Fruit fly (Drosophila melanogaster) whole organism, embryonic: ENCODE measurements around the gene CkIIalpha-i3.

Experiments used
- Asciz ChIP-seq: fragments of 200-800 bp; sonication (Bioruptor generic); optimal IDR thresholded peaks from 2 replicates; lab custom pipeline; 2017; ENCODE audit warnings: missing biosample characterization, mild to moderate bottlenecking, missing genetic modification characterization, missing genetic modification reagents
- Awh ChIP-seq: fragments of 200-800 bp; sonication (Bioruptor generic); IDR thresholded peaks from 2 replicates; pipeline ENCODE4, ENCODE4 v1.3.6; 2022; ENCODE audit warnings: missing biosample characterization, missing genetic modification characterization
- CG11247 ChIP-seq: fragments of 200-800 bp; sonication (Bioruptor generic); IDR thresholded peaks from 2 replicates; pipeline ENCODE4 v1.3.6; 2022; ENCODE audit warnings: missing biosample characterization, missing genetic modification characterization
- CG11456 ChIP-seq: fragments of 200-800 bp; sonication (Bioruptor generic); IDR thresholded peaks from 3 replicates; pipeline ENCODE4 v1.3.6; 2022; ENCODE audit warnings: missing biosample characterization, missing genetic modification characterization
- CG14441 ChIP-seq: fragments of 200-800 bp; sonication (Bioruptor generic); IDR thresholded peaks from 2 replicates; pipeline ENCODE4 v1.3.6; 2022; ENCODE audit warnings: missing biosample characterization, missing genetic modification characterization
- CG15073 ChIP-seq: fragments of 200-800 bp; sonication (Bioruptor generic); optimal IDR thresholded peaks from 2 replicates; lab custom pipeline; 2016; ENCODE audit warnings: missing biosample characterization, missing genetic modification characterization
- CG1647 ChIP-seq: fragments of 200-800 bp; sonication (Bioruptor generic); optimal IDR thresholded peaks from 3 replicates; lab custom pipeline; 2016; ENCODE audit warnings: missing biosample characterization, missing genetic modification characterization
- CG2202 ChIP-seq: fragments of 200-800 bp; sonication (Bioruptor generic); optimal IDR thresholded peaks from 2 replicates; lab custom pipeline; 2018; ENCODE audit warnings: missing biosample characterization, mild to moderate bottlenecking, missing genetic modification characterization
- CG30020 ChIP-seq: fragments of 200-800 bp; optimal IDR thresholded peaks from 2 replicates; lab custom pipeline; 2019; ENCODE audit warnings: missing biosample characterization, mild to moderate bottlenecking, missing genetic modification characterization, moderate library complexity
- CG3163 ChIP-seq: fragments of 200-800 bp; sonication (Bioruptor generic); optimal IDR thresholded peaks from 3 replicates; lab custom pipeline; 2016; ENCODE audit warnings: missing biosample characterization, missing genetic modification characterization
- CG4707 ChIP-seq: fragments of 200-800 bp; sonication (Bioruptor generic); optimal IDR thresholded peaks from 2 replicates; lab custom pipeline; 2018; ENCODE audit warnings: missing biosample characterization, mild to moderate bottlenecking, missing genetic modification characterization, moderate library complexity
- CG4820 ChIP-seq: fragments of 200-800 bp; sonication (Bioruptor generic); optimal IDR thresholded peaks from 3 replicates; lab custom pipeline; 2016; ENCODE audit warnings: missing biosample characterization, missing genetic modification characterization
- CG7556 ChIP-seq: fragments of 200-800 bp; sonication (Bioruptor generic); optimal IDR thresholded peaks from 2 replicates; lab custom pipeline; 2017; ENCODE audit warnings: missing biosample characterization, mild to moderate bottlenecking, missing genetic modification characterization
- CG7745 ChIP-seq: fragments of 200-800 bp; sonication (Bioruptor generic); optimal IDR thresholded peaks from 2 replicates; lab custom pipeline; 2018; ENCODE audit warnings: missing biosample characterization, mild to moderate bottlenecking, missing genetic modification characterization, moderate library complexity
- Dip3 ChIP-seq: fragments of 200-800 bp; sonication (Bioruptor generic); optimal IDR thresholded peaks from 3 replicates; lab custom pipeline; 2016; ENCODE audit warnings: missing biosample characterization, missing genetic modification characterization
- Doc3 ChIP-seq: fragments of 200-800 bp; sonication (Bioruptor generic); IDR thresholded peaks from 3 replicates; pipeline ENCODE4 v1.3.6; 2022; ENCODE audit warnings: missing biosample characterization, missing genetic modification characterization; ENCODE audit not compliant: partially characterized antibody
- Jarid2 ChIP-seq: fragments of 200-800 bp; sonication (Bioruptor generic); optimal IDR thresholded peaks from 3 replicates; lab custom pipeline; 2017; ENCODE audit warnings: mild to moderate bottlenecking, missing biosample characterization, missing genetic modification reagents, missing genetic modification characterization
- Lpt ChIP-seq: fragments of >200 bp; optimal IDR thresholded peaks from 2 replicates; lab custom pipeline; 2018; ENCODE audit warnings: missing biosample characterization, missing genetic modification characterization
- Nf-YA ChIP-seq: fragments of 200-800 bp; sonication (Bioruptor generic); IDR thresholded peaks from 2 replicates; pipeline ENCODE4 v1.3.6; 2022; ENCODE audit warnings: missing biosample characterization, missing genetic modification characterization
- Opbp ChIP-seq: fragments of 200-800 bp; sonication (Bioruptor generic); IDR thresholded peaks from 3 replicates; pipeline ENCODE4 v1.3.6; 2022; ENCODE audit warnings: missing biosample characterization, missing genetic modification characterization; ENCODE audit not compliant: partially characterized antibody
- Pdp1 ChIP-seq, 2 experiments: fragments of 200-800 bp; sonication (Bioruptor generic); optimal IDR thresholded peaks; 3 replicates each; lab custom pipeline; 2016; ENCODE audit warnings: missing biosample characterization in 2 of 2, missing genetic modification characterization in 2 of 2, mild to moderate bottlenecking in 1 of 2, moderate library complexity in 1 of 2
- TFAM ChIP-seq: fragments of 200-800 bp; sonication (Bioruptor generic); optimal IDR thresholded peaks from 2 replicates; lab custom pipeline; 2017; ENCODE audit warnings: missing biosample characterization, missing genetic modification characterization, inconsistent platforms
- ase ChIP-seq: fragments of 200-800 bp; sonication (Bioruptor generic); IDR thresholded peaks from 3 replicates; pipeline ENCODE4 v1.3.6; 2022; ENCODE audit warnings: missing biosample characterization, missing genetic modification characterization
- bcd ChIP-seq: fragments of 200-800 bp; sonication (Bioruptor generic); optimal IDR thresholded peaks from 2 replicates; lab custom pipeline; 2017; ENCODE audit warnings: missing biosample characterization, mild to moderate bottlenecking, missing genetic modification characterization
- chinmo ChIP-seq: fragments of 200-800 bp; sonication (Bioruptor generic); IDR thresholded peaks from 4 replicates; pipeline ENCODE4 v1.3.6; 2022; ENCODE audit warnings: missing biosample characterization, missing genetic modification characterization; ENCODE audit not compliant: partially characterized antibody
- ci ChIP-seq: fragments of 200-800 bp; sonication (Bioruptor generic); IDR thresholded peaks from 3 replicates; pipeline ENCODE4 v1.3.6; 2022; ENCODE audit warnings: missing biosample characterization, missing genetic modification characterization
- esg ChIP-seq: fragments of 200-800 bp; sonication (Bioruptor generic); conservative IDR thresholded peaks from 2 replicates; pipeline ENCODE4 v1.3.6; 2022; ENCODE audit warnings: missing biosample characterization, missing genetic modification characterization
- ewg ChIP-seq: fragments of 200-800 bp; sonication (Bioruptor generic); optimal IDR thresholded peaks from 3 replicates; lab custom pipeline; 2017; ENCODE audit warnings: mild to moderate bottlenecking, missing biosample characterization, missing genetic modification reagents, missing genetic modification characterization
- exex ChIP-seq: fragments of 200-800 bp; sonication (Bioruptor generic); optimal IDR thresholded peaks from 4 replicates; lab custom pipeline; 2018; ENCODE audit warnings: missing biosample characterization, mild to moderate bottlenecking, missing genetic modification characterization, moderate library complexity
- fu2 ChIP-seq: fragments of 200-800 bp; sonication (Bioruptor generic); optimal IDR thresholded peaks from 2 replicates; lab custom pipeline; 2016; ENCODE audit warnings: missing biosample characterization, missing genetic modification characterization
- gcm ChIP-seq: fragments of 200-800 bp; sonication (Bioruptor generic); optimal IDR thresholded peaks from 2 replicates; lab custom pipeline; 2019; ENCODE audit warnings: missing biosample characterization, mild to moderate bottlenecking, missing genetic modification characterization, moderate library complexity
- gcm2 ChIP-seq: fragments of 200-800 bp; sonication (Bioruptor generic); optimal IDR thresholded peaks from 2 replicates; lab custom pipeline; 2016; ENCODE audit warnings: missing biosample characterization, missing genetic modification characterization
- gt ChIP-seq: fragments of 200-800 bp; sonication (Bioruptor generic); IDR thresholded peaks from 2 replicates; pipeline ENCODE4 v1.3.6; 2022; ENCODE audit warnings: missing biosample characterization, missing genetic modification characterization
- mirr ChIP-seq: fragments of 200-800 bp; sonication (Bioruptor generic); optimal IDR thresholded peaks from 3 replicates; lab custom pipeline; 2018; ENCODE audit warnings: missing biosample characterization, mild to moderate bottlenecking, missing genetic modification characterization
- nau ChIP-seq: fragments of 200-800 bp; sonication (Bioruptor generic); optimal IDR thresholded peaks from 3 replicates; lab custom pipeline; 2017; ENCODE audit warnings: missing biosample characterization, mild to moderate bottlenecking, missing genetic modification characterization, missing genetic modification reagents
- onecut ChIP-seq: fragments of 200-800 bp; sonication (Bioruptor generic); IDR thresholded peaks from 2 replicates; pipeline ENCODE4 v1.3.6; 2022; ENCODE audit warnings: missing biosample characterization, missing genetic modification characterization
- otp ChIP-seq: fragments of 200-800 bp; sonication (Bioruptor generic); IDR thresholded peaks from 3 replicates; pipeline ENCODE4, ENCODE4 v1.3.6; 2022; ENCODE audit warnings: missing biosample characterization, missing genetic modification characterization
- peb ChIP-seq: fragments of 200-800 bp; sonication (Bioruptor generic); IDR thresholded peaks from 2 replicates; pipeline ENCODE4 v1.3.6; 2022; ENCODE audit warnings: missing biosample characterization, missing genetic modification characterization
- sd ChIP-seq: fragments of 200-800 bp; sonication (Bioruptor generic); optimal IDR thresholded peaks from 3 replicates; lab custom pipeline; 2018; ENCODE audit warnings: missing biosample characterization, mild to moderate bottlenecking, missing genetic modification characterization, moderate library complexity
- slou ChIP-seq: fragments of 200-800 bp; sonication (Bioruptor generic); optimal IDR thresholded peaks from 3 replicates; lab custom pipeline; 2016; ENCODE audit warnings: missing biosample characterization, missing genetic modification characterization
- sob ChIP-seq: fragments of 200-800 bp; sonication (Bioruptor generic); IDR thresholded peaks from 2 replicates; pipeline ENCODE4 v1.3.6; 2022; ENCODE audit warnings: missing biosample characterization, missing genetic modification characterization
- sr ChIP-seq: fragments of 200-800 bp; sonication (Bioruptor generic); IDR thresholded peaks from 3 replicates; pipeline ENCODE4 v1.3.6; 2022; ENCODE audit warnings: missing biosample characterization, missing genetic modification characterization
- tll ChIP-seq, 2 experiments: fragments of 200-800 bp in 1 of 2; fragments of >200 bp in 1 of 2; sonication (Bioruptor generic) in 1 of 2; optimal IDR thresholded peaks; 2 replicates each; lab custom pipeline; 2017 to 2019; ENCODE audit warnings: missing biosample characterization in 2 of 2, missing genetic modification characterization in 2 of 2, mild to moderate bottlenecking in 1 of 2, moderate library complexity in 1 of 2
- usp ChIP-seq: fragments of >200 bp; optimal IDR thresholded peaks from 2 replicates; lab custom pipeline; 2017; ENCODE audit warnings: missing biosample characterization, missing genetic modification characterization
- vnd ChIP-seq: fragments of 200-800 bp; sonication (Bioruptor generic); IDR thresholded peaks from 3 replicates; pipeline ENCODE4 v1.3.6; 2022; ENCODE audit warnings: missing biosample characterization, missing genetic modification characterization; ENCODE audit not compliant: partially characterized antibody
- vvl ChIP-seq: fragments of 200-800 bp; sonication (Bioruptor generic); IDR thresholded peaks from 2 replicates; pipeline ENCODE4 v1.3.6; 2022; ENCODE audit warnings: missing biosample characterization, missing genetic modification characterization
- wek ChIP-seq: fragments of 200-800 bp; sonication (Bioruptor generic); optimal IDR thresholded peaks from 3 replicates; lab custom pipeline; 2018; ENCODE audit warnings: missing biosample characterization, mild to moderate bottlenecking, missing genetic modification characterization, moderate library complexity
- z ChIP-seq: fragments of 200-800 bp; sonication (Bioruptor generic); IDR thresholded peaks from 3 replicates; pipeline ENCODE4 v1.3.6; 2022; ENCODE audit warnings: missing biosample characterization, missing genetic modification characterization
- zf30C ChIP-seq: fragments of 200-800 bp; sonication (Bioruptor generic); optimal IDR thresholded peaks from 3 replicates; lab custom pipeline; 2018; ENCODE audit warnings: missing biosample characterization, mild to moderate bottlenecking, missing genetic modification characterization

CkIIalpha-i3 gene

DNA sequence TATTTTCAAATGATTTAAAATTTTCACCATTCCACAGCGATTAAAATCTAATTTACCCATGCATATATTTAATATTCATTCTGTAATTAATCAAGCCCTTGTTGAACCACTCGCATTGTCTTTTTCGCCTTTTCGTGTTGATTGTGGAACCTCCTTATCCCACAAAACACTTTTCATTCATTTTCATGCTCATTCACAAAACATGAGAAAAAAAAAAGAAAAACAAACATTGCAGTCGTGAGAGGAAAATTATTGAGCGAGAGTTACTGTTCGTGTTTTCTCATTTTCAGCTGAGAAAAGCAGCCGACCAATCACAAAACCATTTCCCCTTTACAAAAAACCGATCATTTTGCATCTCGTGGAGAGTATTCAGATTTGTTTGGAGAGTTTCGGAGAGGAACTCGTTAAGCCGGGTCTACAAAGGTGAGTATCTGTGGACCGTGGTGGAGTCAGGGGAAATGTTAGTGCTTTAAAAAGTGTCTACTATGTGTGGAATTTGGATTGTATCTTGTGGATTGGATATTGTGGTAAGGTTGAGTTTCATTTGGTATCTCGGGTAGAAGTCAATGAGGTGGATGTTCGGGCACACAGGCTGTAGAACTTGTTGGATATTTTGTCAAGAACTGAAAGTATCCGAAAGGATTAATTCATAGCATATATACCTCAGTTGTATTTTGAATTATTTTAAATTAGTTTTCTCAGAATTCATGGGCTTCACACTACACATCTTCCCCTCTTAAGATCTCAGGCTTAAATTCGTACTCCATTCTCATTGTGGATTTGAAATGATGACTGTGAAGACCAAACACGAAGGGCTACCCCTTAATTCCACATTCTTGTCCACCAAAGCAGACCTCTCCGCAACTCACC is 38.2 kb upstream of the CkIIalpha-i3 start (continued):
- TF ChIP-seq exex (tag; lab: Kevin White, UChicago) (peak; percentile 19), vnd (no peak), CG7745 (tag; lab: Kevin White, UChicago) (no peak), sr (no peak), CG30020 (tag; lab: Kevin White, UChicago) (no peak), CG4707 (GFP tag; lab: Kevin White, UChicago) (peak; percentile 4), CG2202 (tag; lab: Kevin White, UChicago) (no peak), slou (GFP tag; lab: Kevin White, UChicago) (no peak), CG3163 (GFP tag; lab: Kevin White, UChicago) (no peak), CG11456 (GFP tag; lab: Robert Waterston, UW) (no peak), mirr (GFP tag; lab: Kevin White, UChicago) (no peak), tll (GFP tag; optimal IDR thresholded peaks at IDR 0.05; lab: Kevin White, UChicago) (peak in 1 of 2 experiments; percentile 6), Pdp1 (GFP tag; optimal IDR thresholded peaks at IDR 0.05; lab: Kevin White, UChicago) (no peak), gcm2 (GFP tag; lab: Kevin White, UChicago) (no peak), vvl (GFP tag; lab: Robert Waterston, UW) (peak; percentile 44; the same call in 1 of the 2 replicates), CG11247 (no peak), peb (GFP tag; lab: Robert Waterston, UW) (no peak), bcd (GFP tag; lab: Kevin White, UChicago) (no peak), otp (GFP tag; lab: Robert Waterston, UW) (no peak), nau (GFP tag; lab: Kevin White, UChicago) (no peak), ewg (GFP tag; lab: Kevin White, UChicago) (no peak), CG7556 (GFP tag; lab: Kevin White, UChicago) (peak; percentile 14), CG1647 (GFP tag; lab: Kevin White, UChicago) (no peak), CG14441 (GFP tag; lab: Robert Waterston, UW) (no peak), Nf-YA (GFP tag; lab: Robert Waterston, UW) (peak; percentile 44; the same call in 1 of the 2 replicates), wek (GFP tag; lab: Kevin White, UChicago) (no peak), ase (GFP tag; lab: Robert Waterston, UW) (no peak), Lpt (GFP tag; lab: Kevin White, UChicago) (no peak), Dip3 (GFP tag; lab: Kevin White, UChicago) (no peak), zf30C (GFP tag; lab: Kevin White, UChicago) (peak; percentile 37), gcm (no peak), fu2 (no peak), chinmo (GFP tag; lab: Robert Waterston, UW) (peak; percentile 62; the same call in 2 of the 4 replicates), CG4820 (GFP tag; lab: Kevin White, UChicago) (no peak), sd (no peak), gt (no peak), ci (GFP tag; lab: Robert Waterston, UW) (no peak), Opbp (GFP tag; lab: Robert Waterston, UW) (0 out of 3 replicates have a peak, but pooled peaks have one; percentile 16), TFAM (no peak), sob (no peak), esg (GFP tag; lab: Robert Waterston, UW) (no peak), Asciz (GFP tag; lab: Kevin White, UChicago) (no peak), usp (GFP tag; lab: Kevin White, UChicago) (no peak), z (peak; percentile 65; the same call in 2 of the 3 replicates), Doc3 (GFP tag; lab: Robert Waterston, UW) (peak; percentile 47; the same call in 1 of the 3 replicates), CG15073 (GFP tag; lab: Kevin White, UChicago) (no peak), Jarid2 (GFP tag; lab: Kevin White, UChicago) (peak; percentile 9), Awh (GFP tag; lab: Robert Waterston, UW) (no peak), onecut (GFP tag; lab: Robert Waterston, UW) (peak; percentile 41; the same call in 1 of the 2 replicates)
